Fruit fly (Drosophila melanogaster) Kc167 (cell line): ENCODE results near the gene smo.

ENCODE experiments used
- Myc ChIP-seq: fragments of >200 bp; optimal IDR thresholded peaks from 2 replicates; lab custom pipeline; 2017; ENCODE audit warnings: missing external identifiers
- insv ChIP-seq: fragments of >200 bp; optimal IDR thresholded peaks from 3 replicates; lab custom pipeline; 2018; ENCODE audit warnings: missing external identifiers
- psq ChIP-seq: fragments of >200 bp; optimal IDR thresholded peaks from 2 replicates; lab custom pipeline; 2017; ENCODE audit warnings: missing external identifiers
- ttk ChIP-seq: sonication (Bioruptor generic); optimal IDR thresholded peaks from 2 replicates; lab custom pipeline; 2017; ENCODE audit warnings: missing external identifiers

DNA sequence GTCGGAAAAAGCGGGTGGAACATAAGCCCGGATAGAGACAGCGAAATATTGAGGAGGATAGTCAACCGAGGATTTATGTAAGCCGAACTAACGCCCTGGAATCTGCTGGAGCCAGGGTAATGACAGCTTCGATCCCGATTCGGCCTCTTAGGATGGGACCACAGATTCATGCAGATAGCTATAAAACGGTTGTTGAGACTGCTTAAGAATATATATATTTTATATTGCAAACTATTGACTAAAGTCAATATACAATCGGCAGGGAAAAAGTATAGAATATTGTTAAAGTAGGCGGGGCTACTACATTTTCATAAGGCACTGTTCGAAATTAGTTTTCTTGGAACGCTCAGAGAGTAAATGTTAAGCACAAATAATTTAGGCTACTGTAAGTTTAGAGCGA is 8.6 kb upstream of the smo start, which contains the start of gene CG3345:
- TF ChIP-seq psq (lab: Kevin White, UChicago) (no peak), Myc (lab: Kevin White, UChicago) (no peak), ttk (lab: Kevin White, UChicago) (no peak), insv (no peak)
